Fruit fly (Drosophila melanogaster): ENCODE data around the gene PolA2.

- no peak for TF ChIP-seq tup (GFP tag; optimal IDR thresholded peaks at IDR 0.05)
- TF ChIP-seq CTCF (GFP tag; optimal IDR thresholded peaks at IDR 0.05): no peak
These were observed 21.4 kb upstream of the PolA2 start for dm6 chr3R:27217465-27218059.

All from whole organism, embryonic.